Fruit fly (Drosophila melanogaster) whole organism, embryonic: ENCODE data around the gene SkpE.

ENCODE experiments used
- Adf1 ChIP-seq: fragments of 200-800 bp; sonication (Bioruptor generic); IDR thresholded peaks from 2 replicates; pipeline ENCODE4 v1.3.6; 2022; ENCODE audit warnings: missing biosample characterization, missing genetic modification characterization
- Antp ChIP-seq: fragments of 200-800 bp; sonication (Bioruptor generic); optimal IDR thresholded peaks from 3 replicates; lab custom pipeline; 2016; ENCODE audit warnings: missing biosample characterization, missing genetic modification characterization
- Atf3 ChIP-seq: fragments of 200-800 bp; sonication (Bioruptor generic); optimal IDR thresholded peaks from 3 replicates; lab custom pipeline; 2016; ENCODE audit warnings: missing biosample characterization, missing genetic modification characterization
- CG1024 ChIP-seq: fragments of 200-800 bp; sonication (Bioruptor generic); IDR thresholded peaks from 2 replicates; pipeline ENCODE4 v1.3.6; 2022; ENCODE audit warnings: missing biosample characterization, missing genetic modification characterization
- CG11247 ChIP-seq: fragments of 200-800 bp; sonication (Bioruptor generic); IDR thresholded peaks from 2 replicates; pipeline ENCODE4 v1.3.6; 2022; ENCODE audit warnings: missing biosample characterization, missing genetic modification characterization
- CG11504 ChIP-seq: fragments of 200-800 bp; sonication (Bioruptor generic); optimal IDR thresholded peaks from 3 replicates; lab custom pipeline; 2019; ENCODE audit warnings: missing biosample characterization, mild to moderate bottlenecking, missing genetic modification characterization, moderate library complexity
- CG14441 ChIP-seq: fragments of 200-800 bp; sonication (Bioruptor generic); IDR thresholded peaks from 2 replicates; pipeline ENCODE4 v1.3.6; 2022; ENCODE audit warnings: missing biosample characterization, missing genetic modification characterization
- CG15073 ChIP-seq: fragments of 200-800 bp; sonication (Bioruptor generic); optimal IDR thresholded peaks from 2 replicates; lab custom pipeline; 2016; ENCODE audit warnings: missing biosample characterization, missing genetic modification characterization
- CG15696 ChIP-seq: fragments of 200-800 bp; sonication (Bioruptor generic); optimal IDR thresholded peaks from 2 replicates; lab custom pipeline; 2019; ENCODE audit warnings: missing biosample characterization, mild to moderate bottlenecking, missing genetic modification characterization, moderate library complexity
- CG17328 ChIP-seq: fragments of 200-800 bp; sonication (Bioruptor generic); IDR thresholded peaks from 2 replicates; pipeline ENCODE4 v1.3.6; 2022; ENCODE audit warnings: missing biosample characterization, missing genetic modification characterization
- CG18262 ChIP-seq: fragments of 200-800 bp; optimal IDR thresholded peaks from 3 replicates; lab custom pipeline; 2019; ENCODE audit warnings: missing biosample characterization, mild to moderate bottlenecking, missing genetic modification characterization, moderate library complexity
- CG1832 ChIP-seq: fragments of 200-800 bp; sonication (Bioruptor generic); optimal IDR thresholded peaks from 2 replicates; lab custom pipeline; 2017; ENCODE audit warnings: missing biosample characterization, mild to moderate bottlenecking, missing genetic modification characterization, inconsistent platforms
- CG18476 ChIP-seq: fragments of 200-800 bp; sonication (Bioruptor generic); optimal IDR thresholded peaks from 2 replicates; lab custom pipeline; 2016; ENCODE audit warnings: missing biosample characterization, mild to moderate bottlenecking, missing genetic modification characterization
- CG30020 ChIP-seq: fragments of 200-800 bp; optimal IDR thresholded peaks from 2 replicates; lab custom pipeline; 2019; ENCODE audit warnings: missing biosample characterization, mild to moderate bottlenecking, missing genetic modification characterization, moderate library complexity
- CG4328 ChIP-seq: fragments of 200-800 bp; sonication (Bioruptor generic); optimal IDR thresholded peaks from 3 replicates; lab custom pipeline; 2017; ENCODE audit warnings: missing biosample characterization, missing genetic modification reagents, missing genetic modification characterization
- CG4404 ChIP-seq: fragments of 200-800 bp; sonication (Bioruptor generic); IDR thresholded peaks from 2 replicates; pipeline ENCODE4 v1.3.6; 2022; ENCODE audit warnings: missing biosample characterization, missing genetic modification characterization
- CG5180 ChIP-seq: fragments of 200-800 bp; sonication (Bioruptor generic); optimal IDR thresholded peaks from 3 replicates; lab custom pipeline; 2017; ENCODE audit warnings: missing biosample characterization, missing genetic modification characterization, mild to moderate bottlenecking, moderate library complexity, missing genetic modification reagents
- CG6654 ChIP-seq: fragments of 200-800 bp; sonication (Bioruptor generic); optimal IDR thresholded peaks from 2 replicates; lab custom pipeline; 2017; ENCODE audit warnings: missing biosample characterization, mild to moderate bottlenecking, missing genetic modification characterization
- CG6765 ChIP-seq: fragments of 200-800 bp; sonication (Bioruptor generic); optimal IDR thresholded peaks from 3 replicates; lab custom pipeline; 2017; ENCODE audit warnings: missing biosample characterization, mild to moderate bottlenecking, missing genetic modification characterization
- CG6854 ChIP-seq: fragments of 200-800 bp; sonication (Bioruptor generic); optimal IDR thresholded peaks from 3 replicates; lab custom pipeline; 2017; ENCODE audit warnings: missing biosample characterization, mild to moderate bottlenecking, missing genetic modification characterization
- CG7357 ChIP-seq: fragments of 200-800 bp; sonication (Bioruptor generic); IDR thresholded peaks from 3 replicates; pipeline ENCODE4 v1.3.6; 2022; ENCODE audit warnings: missing biosample characterization, missing genetic modification characterization
- D ChIP-seq, 2 experiments: fragments of 200-800 bp in 1 of 2; fragments of >200 bp in 1 of 2; sonication (Bioruptor generic) in 1 of 2; optimal IDR thresholded peaks; 2 replicates in 1 of 2; 3 replicates in 1 of 2; lab custom pipeline; 2017; ENCODE audit warnings: mild to moderate bottlenecking in 1 of 2, missing biosample characterization in 1 of 2, missing genetic modification characterization in 1 of 2, missing genetic modification reagents in 1 of 2
- GATAe ChIP-seq: fragments of 200-800 bp; sonication (Bioruptor generic); conservative IDR thresholded peaks from 2 replicates; pipeline ENCODE4 v1.3.6; 2022; ENCODE audit warnings: missing biosample characterization, missing genetic modification characterization
- Hey ChIP-seq: fragments of 200-800 bp; sonication (Bioruptor generic); optimal IDR thresholded peaks from 3 replicates; lab custom pipeline; 2018; ENCODE audit warnings: missing biosample characterization, mild to moderate bottlenecking, missing genetic modification characterization
- Hsf ChIP-seq: fragments of 200-800 bp; sonication (Bioruptor generic); optimal IDR thresholded peaks from 3 replicates; lab custom pipeline; 2016; ENCODE audit warnings: missing biosample characterization, missing genetic modification characterization
- Med ChIP-seq: fragments of 200-800 bp; sonication (Bioruptor generic); peaks from one replicate; lab custom pipeline; 2016; ENCODE audit warnings: missing biosample characterization, missing genetic modification characterization, mild to moderate bottlenecking, inconsistent platforms, moderate library complexity
- NC2α ChIP-seq: fragments of 200-800 bp; sonication (Bioruptor generic); optimal IDR thresholded peaks from 2 replicates; lab custom pipeline; 2016; ENCODE audit warnings: missing biosample characterization, missing genetic modification characterization
- PHDP ChIP-seq: fragments of 200-800 bp; sonication (Bioruptor generic); optimal IDR thresholded peaks from 3 replicates; lab custom pipeline; 2018; ENCODE audit warnings: missing biosample characterization, mild to moderate bottlenecking, missing genetic modification characterization, moderate library complexity
- Poxn ChIP-seq: fragments of 200-800 bp; sonication (Bioruptor generic); IDR thresholded peaks from 2 replicates; pipeline ENCODE4 v1.3.6; 2022; ENCODE audit warnings: missing biosample characterization, missing genetic modification characterization
- Ptx1 ChIP-seq: fragments of 200-800 bp; sonication (Bioruptor generic); IDR thresholded peaks from 2 replicates; pipeline ENCODE4 v1.3.6; 2022; ENCODE audit warnings: missing biosample characterization, missing genetic modification characterization
- Six4 ChIP-seq: fragments of 200-800 bp; sonication (Bioruptor generic); optimal IDR thresholded peaks from 2 replicates; lab custom pipeline; 2016; ENCODE audit warnings: missing biosample characterization, missing genetic modification characterization
- Sox102F ChIP-seq: fragments of 200-800 bp; sonication (Bioruptor generic); optimal IDR thresholded peaks from 2 replicates; lab custom pipeline; 2018; ENCODE audit warnings: missing biosample characterization, mild to moderate bottlenecking, missing genetic modification characterization, moderate library complexity
- ap ChIP-seq: fragments of 200-800 bp; sonication (Bioruptor generic); IDR thresholded peaks from 2 replicates; pipeline ENCODE4 v1.3.6; 2022; ENCODE audit warnings: missing biosample characterization, missing genetic modification characterization
- ara ChIP-seq: fragments of 200-800 bp; sonication (Bioruptor generic); IDR thresholded peaks from 2 replicates; pipeline ENCODE4 v1.3.6; 2022; ENCODE audit warnings: missing biosample characterization, missing genetic modification characterization
- az2 ChIP-seq: fragments of 200-800 bp; sonication (Bioruptor generic); optimal IDR thresholded peaks from 3 replicates; lab custom pipeline; 2016; ENCODE audit warnings: missing biosample characterization, missing genetic modification characterization
- chn ChIP-seq: fragments of 200-800 bp; sonication (Bioruptor generic); optimal IDR thresholded peaks from 2 replicates; lab custom pipeline; 2016; ENCODE audit warnings: missing biosample characterization, missing genetic modification characterization
- croc ChIP-seq: fragments of 200-800 bp; sonication (Bioruptor generic); conservative IDR thresholded peaks from 3 replicates; pipeline ENCODE4 v1.3.6; 2022; ENCODE audit warnings: missing biosample characterization, missing genetic modification characterization
- danr ChIP-seq: fragments of 200-800 bp; sonication (Bioruptor generic); IDR thresholded peaks from 2 replicates; pipeline ENCODE4 v1.3.6; 2022; ENCODE audit warnings: missing biosample characterization, missing genetic modification characterization
- dpn ChIP-seq, 2 experiments: fragments of 200-800 bp; sonication (Bioruptor generic); optimal IDR thresholded peaks; 3 replicates each; lab custom pipeline; 2016; ENCODE audit warnings: missing biosample characterization in 2 of 2, missing genetic modification characterization in 2 of 2
- emc ChIP-seq: fragments of 200-800 bp; sonication (Bioruptor generic); optimal IDR thresholded peaks from 2 replicates; lab custom pipeline; 2016; ENCODE audit warnings: missing biosample characterization, missing genetic modification characterization
- ewg ChIP-seq: fragments of 200-800 bp; sonication (Bioruptor generic); optimal IDR thresholded peaks from 3 replicates; lab custom pipeline; 2017; ENCODE audit warnings: mild to moderate bottlenecking, missing biosample characterization, missing genetic modification reagents, missing genetic modification characterization
- grau ChIP-seq: fragments of 200-800 bp; optimal IDR thresholded peaks from 3 replicates; lab custom pipeline; 2019; ENCODE audit warnings: missing biosample characterization, mild to moderate bottlenecking, missing genetic modification characterization, moderate library complexity
- jumu ChIP-seq: fragments of 200-800 bp; sonication (Bioruptor generic); optimal IDR thresholded peaks from 3 replicates; lab custom pipeline; 2016; ENCODE audit warnings: missing biosample characterization, missing genetic modification characterization
- luna ChIP-seq: fragments of 200-800 bp; sonication (Bioruptor generic); optimal IDR thresholded peaks from 2 replicates; lab custom pipeline; 2016; ENCODE audit warnings: missing biosample characterization, missing genetic modification characterization
- mam ChIP-seq: fragments of 200-800 bp; sonication (Bioruptor generic); optimal IDR thresholded peaks from 3 replicates; lab custom pipeline; 2016; ENCODE audit warnings: missing biosample characterization, missing genetic modification characterization
- nerfin-1 ChIP-seq: fragments of 200-800 bp; sonication (Bioruptor generic); optimal IDR thresholded peaks from 3 replicates; lab custom pipeline; 2019; ENCODE audit warnings: missing biosample characterization, mild to moderate bottlenecking, missing genetic modification characterization, moderate library complexity
- pan ChIP-seq, 4 experiments: fragments of >200 bp in 3 of 4; fragments of 200-800 bp in 1 of 4; sonication (Bioruptor generic) in 1 of 4; optimal IDR thresholded peaks in 3 of 4; IDR thresholded peaks in 1 of 4; 2 replicates each; pipeline versions ENCODE4 v1.3.6 to Lab custom; 2017 to 2022; ENCODE audit warnings: missing biosample characterization in 2 of 4, missing genetic modification characterization in 2 of 4, mixed read lengths in 1 of 4
- salm ChIP-seq: fragments of 200-800 bp; sonication (Bioruptor generic); optimal IDR thresholded peaks from 2 replicates; lab custom pipeline; 2018; ENCODE audit warnings: missing biosample characterization, mild to moderate bottlenecking, missing genetic modification characterization
- shn ChIP-seq: fragments of 200-800 bp; sonication (Bioruptor generic); optimal IDR thresholded peaks from 3 replicates; lab custom pipeline; 2016; ENCODE audit warnings: missing biosample characterization, missing genetic modification characterization
- unpg ChIP-seq: fragments of 200-800 bp; sonication (Bioruptor generic); optimal IDR thresholded peaks from 3 replicates; lab custom pipeline; 2018; ENCODE audit warnings: missing biosample characterization, mild to moderate bottlenecking, missing genetic modification characterization, moderate library complexity

Gene SkpE

DNA sequence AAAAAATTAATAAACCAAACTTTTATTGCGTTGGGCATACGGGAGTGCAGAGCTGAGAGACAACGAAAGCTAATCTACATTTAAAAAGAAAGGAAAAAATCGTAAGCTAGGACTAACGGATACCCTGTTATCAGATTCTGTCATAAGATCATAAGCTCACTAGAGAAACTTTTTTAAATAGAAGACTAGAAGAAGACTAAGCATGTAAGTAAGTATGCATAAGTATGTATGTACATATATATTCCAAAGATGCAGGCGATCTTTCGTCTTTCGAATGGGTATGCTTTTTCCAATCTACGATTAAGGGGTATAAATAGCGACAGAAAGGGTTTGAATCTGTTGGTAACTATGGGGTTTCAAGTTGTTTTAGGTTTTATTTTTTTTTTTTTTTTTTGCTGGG is 39.0 kb downstream of the SkpE start (continued):
- TF ChIP-seq unpg (GFP tag; lab: Kevin White, UChicago) (peak; percentile 35), Med (GFP tag; lab: Kevin White, UChicago) (peak; percentile 73), GATAe (GFP tag; lab: Robert Waterston, UW) (no peak), CG11504 (tag; lab: Kevin White, UChicago) (peak; percentile 56), mam (GFP tag; lab: Kevin White, UChicago) (peak; percentile 29), dpn (GFP tag; optimal IDR thresholded peaks at IDR 0.05; lab: Kevin White, UChicago) (peak in 1 of 2 experiments; percentile 26), NC2α (GFP tag; lab: Kevin White, UChicago) (no peak), CG18262 (tag; lab: Kevin White, UChicago) (peak; percentile 56), chn (GFP tag; lab: Kevin White, UChicago) (peak; percentile 2), PHDP (tag; lab: Kevin White, UChicago) (peak; percentile 19), emc (no peak), CG18476 (GFP tag; lab: Kevin White, UChicago) (no peak), CG15696 (tag; lab: Kevin White, UChicago) (no peak), ap (GFP tag; lab: Robert Waterston, UW) (no peak), Poxn (GFP tag; lab: Robert Waterston, UW) (no peak), Ptx1 (peak; percentile 40; the same call in 1 of the 2 replicates), ewg (GFP tag; lab: Kevin White, UChicago) (peak; percentile 27), Sox102F (GFP tag; lab: Kevin White, UChicago) (peak; percentile 55), CG6854 (GFP tag; lab: Kevin White, UChicago) (no peak), Six4 (GFP tag; lab: Kevin White, UChicago) (peak; percentile 15), shn (GFP tag; lab: Kevin White, UChicago) (no peak), CG1024 (GFP tag; lab: Robert Waterston, UW) (peak; percentile 39; the same call in 1 of the 2 replicates), CG7357 (GFP tag; lab: Robert Waterston, UW) (0 out of 3 replicates have a peak, but pooled peaks have one; percentile 21), ara (peak; percentile 36; the same call in 1 of the 2 replicates), danr (GFP tag; lab: Robert Waterston, UW) (no peak), Hsf (peak; percentile 10), Atf3 (GFP tag; lab: Kevin White, UChicago) (no peak), D (optimal IDR thresholded peaks at IDR 0.05; lab: Kevin White, UChicago) (no peak), D (GFP tag; optimal IDR thresholded peaks at IDR 0.05; lab: Kevin White, UChicago) (peak; percentile 28), pan (optimal IDR thresholded peaks at IDR 0.05; lab: Kevin White, UChicago) (no peak), pan (GFP tag; optimal IDR thresholded peaks at IDR 0.05 in 1 of 2, IDR thresholded peaks at IDR 0.05 in 1 of 2) (peak in 1 of 2 experiments; percentile 53), CG5180 (GFP tag; lab: Kevin White, UChicago) (no peak), CG4328 (GFP tag; lab: Kevin White, UChicago) (no peak), Hey (no peak), CG17328 (GFP tag; lab: Robert Waterston, UW) (no peak), az2 (peak; percentile 21), Adf1 (GFP tag; lab: Robert Waterston, UW) (no peak), CG4404 (GFP tag; lab: Robert Waterston, UW) (no peak), nerfin-1 (tag; lab: Kevin White, UChicago) (no peak), CG30020 (no peak), Antp (GFP tag; lab: Kevin White, UChicago) (peak; percentile 18), luna (GFP tag; lab: Kevin White, UChicago) (no peak), grau (tag; lab: Kevin White, UChicago) (peak; percentile 22), CG1832 (GFP tag; lab: Kevin White, UChicago) (no peak), CG14441 (GFP tag; lab: Robert Waterston, UW) (0 out of 2 replicates have a peak, but pooled peaks have one; percentile 18), croc (GFP tag; lab: Robert Waterston, UW) (peak; percentile 20; the same call in 1 of the 3 replicates), CG15073 (no peak), CG6765 (GFP tag; lab: Kevin White, UChicago) (no peak), CG11247 (no peak), jumu (GFP tag; lab: Kevin White, UChicago) (peak; percentile 7), salm (no peak), CG6654 (GFP tag; lab: Kevin White, UChicago) (no peak)
